Worm (Caenorhabditis elegans) whole organism, L1 larva: ENCODE measurements around the gene aexr-2.

Source experiments
- C16A3.4 ChIP-seq: fragments of 150-350 bp; optimal IDR thresholded peaks from 2 replicates; lab custom pipeline; 2014; ENCODE audit warnings: missing biosample characterization, missing genetic modification characterization
- aly-2 ChIP-seq: fragments of 150-350 bp; optimal IDR thresholded peaks from 2 replicates; lab custom pipeline; 2014; ENCODE audit warnings: missing biosample characterization, missing genetic modification characterization
- ceh-63 ChIP-seq: fragments of 200-800 bp; sonication (Bioruptor generic); optimal IDR thresholded peaks from 2 replicates; lab custom pipeline; 2018; ENCODE audit warnings: mild to moderate bottlenecking, missing genetic modification characterization, missing compliant biosample characterization
- ceh-88 ChIP-seq: fragments of 200-800 bp; sonication (Bioruptor generic); IDR thresholded peaks from 2 replicates; pipeline ENCODE4 v1.3.6; 2022; ENCODE audit warnings: missing genetic modification characterization, missing compliant biosample characterization
- ces-1 ChIP-seq: fragments of 150-350 bp; optimal IDR thresholded peaks from 2 replicates; lab custom pipeline; 2014; ENCODE audit warnings: missing biosample characterization, missing genetic modification reagents, missing genetic modification characterization
- dsc-1 ChIP-seq: sonication (generic microtip); optimal IDR thresholded peaks from 2 replicates; lab custom pipeline; 2016; ENCODE audit warnings: mild to moderate bottlenecking, missing genetic modification characterization, missing compliant biosample characterization
- efl-1 ChIP-seq, 4 experiments: fragments of 150-350 bp; optimal IDR thresholded peaks in 3 of 4; peaks in 1 of 4; 1 replicate in 1 of 4; 2 replicates in 3 of 4; lab custom pipeline; 2014; ENCODE audit warnings: missing biosample characterization in 2 of 4, missing genetic modification characterization in 2 of 4, missing genetic modification reagents in 2 of 4
- efl-3 ChIP-seq: fragments of 200-800 bp; sonication (Bioruptor generic); optimal IDR thresholded peaks from 2 replicates; lab custom pipeline; 2018; ENCODE audit warnings: mild to moderate bottlenecking, missing genetic modification characterization, missing compliant biosample characterization
- fkh-10 ChIP-seq: sonication (generic microtip); optimal IDR thresholded peaks from 2 replicates; lab custom pipeline; 2017; ENCODE audit warnings: missing biosample characterization, missing genetic modification reagents, missing genetic modification characterization
- fkh-4 ChIP-seq: sonication (generic microtip); optimal IDR thresholded peaks from 2 replicates; lab custom pipeline; 2016; ENCODE audit warnings: missing compliant biosample characterization, missing genetic modification characterization, borderline replicate concordance
- grh-1 ChIP-seq: fragments of 200-800 bp; sonication (Bioruptor generic); IDR thresholded peaks from 2 replicates; pipeline ENCODE4 v1.3.6; 2022; ENCODE audit warnings: missing genetic modification reagents, missing genetic modification characterization, missing compliant biosample characterization
- hlh-17 ChIP-seq: fragments of 200-800 bp; sonication (Bioruptor generic); optimal IDR thresholded peaks from 2 replicates; lab custom pipeline; 2018; ENCODE audit warnings: missing genetic modification characterization, mild to moderate bottlenecking, missing compliant biosample characterization, moderate library complexity, borderline replicate concordance
- hlh-4 ChIP-seq: sonication (generic microtip); optimal IDR thresholded peaks from 2 replicates; lab custom pipeline; 2016; ENCODE audit warnings: mild to moderate bottlenecking, missing genetic modification characterization, missing compliant biosample characterization
- hpl-2 ChIP-seq: fragments of 150-350 bp; optimal IDR thresholded peaks from 2 replicates; lab custom pipeline; 2014; ENCODE audit warnings: missing biosample characterization, missing genetic modification reagents, missing genetic modification characterization
- irx-1 ChIP-seq: sonication (generic microtip); optimal IDR thresholded peaks from 2 replicates; lab custom pipeline; 2016; ENCODE audit warnings: missing genetic modification characterization, missing compliant biosample characterization
- jun-1 ChIP-seq: fragments of 150-350 bp; optimal IDR thresholded peaks from 2 replicates; lab custom pipeline; 2014; ENCODE audit warnings: missing biosample characterization, missing genetic modification reagents, missing genetic modification characterization
- lin-14 ChIP-seq: fragments of 200-800 bp; sonication (Bioruptor generic); optimal IDR thresholded peaks from 2 replicates; lab custom pipeline; 2018; ENCODE audit warnings: mild to moderate bottlenecking, missing genetic modification characterization, moderate library complexity, missing compliant biosample characterization
- lin-39 ChIP-seq: fragments of 150-350 bp; optimal IDR thresholded peaks from 2 replicates; lab custom pipeline; 2014; ENCODE audit warnings: missing biosample characterization, missing genetic modification reagents, missing genetic modification characterization
- lir-3 ChIP-seq: sonication (generic microtip); optimal IDR thresholded peaks from 2 replicates; lab custom pipeline; 2016; ENCODE audit warnings: mild to moderate bottlenecking, missing genetic modification characterization, moderate library complexity, missing compliant biosample characterization; ENCODE audit not compliant: poor library complexity
- lsy-2 ChIP-seq, 2 experiments: fragments of 150-350 bp; optimal IDR thresholded peaks; 2 replicates each; lab custom pipeline; 2014; ENCODE audit warnings: missing biosample characterization in 2 of 2, missing genetic modification characterization in 2 of 2
- mab-9 ChIP-seq: fragments of 200-800 bp; sonication (Bioruptor generic); IDR thresholded peaks from 2 replicates; pipeline ENCODE4 v1.3.6; 2022; ENCODE audit warnings: missing genetic modification reagents, missing genetic modification characterization, missing compliant biosample characterization
- mdl-1 ChIP-seq, 2 experiments: fragments of 150-350 bp; optimal IDR thresholded peaks; 2 replicates each; lab custom pipeline; 2014 to 2017; ENCODE audit warnings: missing biosample characterization in 2 of 2, missing genetic modification characterization in 2 of 2, inconsistent platforms in 1 of 2
- mef-2 ChIP-seq: fragments of 150-350 bp; optimal IDR thresholded peaks from 2 replicates; lab custom pipeline; 2014; ENCODE audit warnings: missing biosample characterization, missing genetic modification characterization
- mep-1 ChIP-seq: fragments of 150-350 bp; optimal IDR thresholded peaks from 2 replicates; lab custom pipeline; 2014; ENCODE audit warnings: missing biosample characterization, missing genetic modification characterization
- nhr-11 ChIP-seq: fragments of 150-350 bp; optimal IDR thresholded peaks from 2 replicates; lab custom pipeline; 2014; ENCODE audit warnings: missing biosample characterization, missing genetic modification characterization
- nhr-19 ChIP-seq: fragments of 200-800 bp; sonication (Bioruptor generic); conservative IDR thresholded peaks from 2 replicates; pipeline ENCODE4 v1.3.6; 2022; ENCODE audit warnings: missing genetic modification characterization, missing compliant biosample characterization
- nhr-47 ChIP-seq: sonication (generic microtip); optimal IDR thresholded peaks from 2 replicates; lab custom pipeline; 2016; ENCODE audit warnings: mild to moderate bottlenecking, missing genetic modification characterization, moderate library complexity, missing compliant biosample characterization
- nhr-71 ChIP-seq: sonication (generic microtip); optimal IDR thresholded peaks from 2 replicates; lab custom pipeline; 2016; ENCODE audit warnings: mild to moderate bottlenecking, missing genetic modification characterization, moderate library complexity, missing compliant biosample characterization
- nhr-76 ChIP-seq: sonication (generic microtip); optimal IDR thresholded peaks from 2 replicates; lab custom pipeline; 2017; ENCODE audit warnings: missing biosample characterization, missing genetic modification characterization
- nhr-77 ChIP-seq: fragments of 150-350 bp; optimal IDR thresholded peaks from 2 replicates; lab custom pipeline; 2014; ENCODE audit warnings: missing biosample characterization, missing genetic modification characterization
- nhr-85 ChIP-seq: sonication (generic microtip); peaks from one replicate; lab custom pipeline; 2016; ENCODE audit warnings: missing genetic modification characterization, inconsistent platforms, missing compliant biosample characterization
- pag-3 ChIP-seq: sonication (generic microtip); optimal IDR thresholded peaks from 2 replicates; lab custom pipeline; 2017; ENCODE audit warnings: missing genetic modification characterization, mild to moderate bottlenecking, missing compliant biosample characterization, antibody characterized with exemption, borderline replicate concordance; ENCODE audit not compliant: insufficient read depth
- rnt-1 ChIP-seq: sonication (generic microtip); optimal IDR thresholded peaks from 2 replicates; lab custom pipeline; 2016; ENCODE audit warnings: mild to moderate bottlenecking, missing genetic modification characterization, moderate library complexity, missing compliant biosample characterization
- snu-23 ChIP-seq: sonication (generic microtip); optimal IDR thresholded peaks from 2 replicates; lab custom pipeline; 2016; ENCODE audit warnings: missing genetic modification characterization, missing compliant biosample characterization
- sptf-1 ChIP-seq: fragments of 150-350 bp; optimal IDR thresholded peaks from 2 replicates; lab custom pipeline; 2014; ENCODE audit warnings: missing biosample characterization, missing genetic modification characterization
- sup-37 ChIP-seq: fragments of 200-800 bp; sonication (Bioruptor generic); optimal IDR thresholded peaks from 2 replicates; lab custom pipeline; 2018; ENCODE audit warnings: mild to moderate bottlenecking, missing genetic modification characterization, missing compliant biosample characterization
- swsn-7 ChIP-seq: sonication (generic microtip); optimal IDR thresholded peaks from 2 replicates; lab custom pipeline; 2016; ENCODE audit warnings: missing genetic modification characterization, missing compliant biosample characterization
- tbx-2 ChIP-seq: sonication (generic microtip); optimal IDR thresholded peaks from 2 replicates; lab custom pipeline; 2016; ENCODE audit warnings: missing genetic modification characterization, missing compliant biosample characterization
- tlp-1 ChIP-seq: fragments of 150-350 bp; optimal IDR thresholded peaks from 2 replicates; lab custom pipeline; 2014; ENCODE audit warnings: missing biosample characterization, missing genetic modification characterization
- unc-130 ChIP-seq: fragments of 150-350 bp; optimal IDR thresholded peaks from 2 replicates; lab custom pipeline; 2017; ENCODE audit warnings: missing biosample characterization, missing genetic modification characterization, inconsistent platforms
- unc-62 ChIP-seq: fragments of 150-350 bp; optimal IDR thresholded peaks from 2 replicates; lab custom pipeline; 2014; ENCODE audit warnings: missing biosample characterization, missing genetic modification reagents, missing genetic modification characterization
- unc-86 ChIP-seq: sonication (generic microtip); optimal IDR thresholded peaks from 2 replicates; lab custom pipeline; 2016; ENCODE audit warnings: missing genetic modification characterization, missing compliant biosample characterization
- unc-98 ChIP-seq: fragments of 200-800 bp; sonication (Bioruptor generic); IDR thresholded peaks from 2 replicates; pipeline ENCODE4 v1.3.6; 2022; ENCODE audit warnings: missing genetic modification characterization, missing compliant biosample characterization
- xbp-1 ChIP-seq: sonication (generic microtip); optimal IDR thresholded peaks from 2 replicates; lab custom pipeline; 2016; ENCODE audit warnings: missing genetic modification characterization, missing compliant biosample characterization
- ztf-4 ChIP-seq: fragments of 150-350 bp; optimal IDR thresholded peaks from 2 replicates; lab custom pipeline; 2014; ENCODE audit warnings: missing biosample characterization, missing genetic modification characterization

Gene aexr-2

DNA sequence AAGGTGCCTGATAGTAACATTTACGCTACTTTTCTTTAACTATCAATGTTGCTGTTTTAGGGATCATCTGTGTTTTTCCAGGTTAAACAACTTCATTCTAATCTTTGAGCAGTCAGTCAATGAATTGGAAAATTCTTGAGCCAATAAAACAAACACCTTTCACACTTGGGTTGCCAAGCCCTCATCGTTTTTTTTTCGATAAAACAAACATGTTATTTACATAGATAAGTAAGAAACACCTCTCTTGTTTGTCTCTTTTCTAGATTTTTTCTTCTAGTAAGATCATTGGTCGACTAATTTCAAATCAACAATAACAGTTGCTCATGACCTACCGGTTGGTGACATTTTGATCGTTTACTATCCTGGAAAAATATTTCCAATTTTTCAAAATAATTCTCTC, 29.4 kb downstream of the aexr-2 start:
- TF ChIP-seq mab-9 (no peak), sptf-1 (tag; lab: Kevin White, UChicago) (no peak), ceh-88 (GFP tag; lab: Robert Waterston, UW) (no peak), jun-1 (tag; lab: Kevin White, UChicago) (no peak), snu-23 (no peak), mef-2 (tag; lab: Kevin White, UChicago) (no peak), dsc-1 (tag; lab: Kevin White, UChicago) (no peak), nhr-77 (tag; lab: Kevin White, UChicago) (no peak), grh-1 (no peak), nhr-11 (no peak), efl-3 (GFP tag; lab: Kevin White, UChicago) (no peak), mdl-1 (tag; optimal IDR thresholded peaks at IDR 0.05; lab: Kevin White, UChicago) (no peak), ceh-63 (no peak)

DNA sequence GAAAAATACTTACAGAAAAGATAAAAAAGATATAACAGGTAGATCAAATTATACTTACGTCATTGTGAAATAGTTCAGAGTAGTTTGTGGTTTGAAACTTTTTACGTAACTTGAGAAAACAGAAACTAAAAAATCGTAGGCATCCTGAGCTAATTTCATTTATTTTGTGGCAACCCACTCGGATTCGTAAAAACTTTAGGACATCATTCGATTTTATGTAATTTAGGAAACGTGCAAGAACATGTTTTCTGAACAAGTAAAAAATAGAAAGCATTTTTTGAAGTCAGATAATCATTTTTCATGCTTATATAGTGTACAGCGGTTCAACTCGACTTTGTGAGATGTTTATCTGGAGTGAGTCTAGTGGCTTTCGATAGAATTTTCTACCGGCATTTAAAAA, 32.6 kb downstream of the aexr-2 start, which contains the start of gene hic-1:
Gene hic-1, minus strand, starts transcription at position 101 of the 400 bp plus-strand sequence.
- TF ChIP-seq hlh-17 (GFP tag; lab: Kevin White, UChicago) (no peak), lin-14 (GFP tag; lab: Kevin White, UChicago) (peak; percentile 27)

DNA sequence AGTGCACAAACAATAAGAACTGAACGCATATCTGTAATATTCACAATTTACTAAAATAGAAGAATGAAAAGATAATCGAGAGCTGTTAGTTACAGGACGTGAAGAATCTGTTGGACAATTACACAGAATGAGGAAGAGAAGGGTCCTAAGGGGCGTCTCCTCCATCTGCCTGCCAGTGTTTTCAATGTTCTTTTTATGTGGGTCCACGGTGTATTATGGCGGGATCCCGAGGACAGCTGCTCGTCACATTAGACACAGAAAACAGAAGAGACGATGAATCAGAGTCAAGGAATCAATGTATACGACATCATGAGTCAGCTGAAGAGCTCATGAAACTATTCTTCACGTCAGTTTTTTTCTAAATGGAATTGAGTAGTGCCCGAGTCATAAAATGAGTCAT, 34.2 kb downstream of the aexr-2 start, which contains the start of gene ttr-6:
Gene ttr-6, minus strand, starts transcription at position 33 of the 400 bp plus-strand sequence.
- no peak for TF ChIP-seq efl-1 (optimal IDR thresholded peaks at IDR 0.05; lab: Kevin White, UChicago)
- peak in 1 of 2 experiments; percentile 31 for TF ChIP-seq efl-1 (GFP tag; optimal IDR thresholded peaks at IDR 0.05 in 1 of 2; lab: Kevin White, UChicago)
- TF ChIP-seq snu-23: peak; percentile 2
- TF ChIP-seq hlh-4 (tag; lab: Kevin White, UChicago): no peak
- TF ChIP-seq lin-14 (GFP tag; lab: Kevin White, UChicago): peak; percentile 53
- no peak for TF ChIP-seq fkh-4 (tag; lab: Kevin White, UChicago)
- TF ChIP-seq nhr-19 (GFP tag; lab: Robert Waterston, UW): peak; percentile 23; the same call in 1 of the 2 replicates
- TF ChIP-seq nhr-71 (tag; lab: Kevin White, UChicago): peak; percentile 42
- peak; percentile 69 for TF ChIP-seq rnt-1 (tag; lab: Kevin White, UChicago)
- peak; percentile 34 for TF ChIP-seq pag-3 (tag; lab: Kevin White, UChicago)
- TF ChIP-seq mef-2 (tag; lab: Kevin White, UChicago): no peak

DNA sequence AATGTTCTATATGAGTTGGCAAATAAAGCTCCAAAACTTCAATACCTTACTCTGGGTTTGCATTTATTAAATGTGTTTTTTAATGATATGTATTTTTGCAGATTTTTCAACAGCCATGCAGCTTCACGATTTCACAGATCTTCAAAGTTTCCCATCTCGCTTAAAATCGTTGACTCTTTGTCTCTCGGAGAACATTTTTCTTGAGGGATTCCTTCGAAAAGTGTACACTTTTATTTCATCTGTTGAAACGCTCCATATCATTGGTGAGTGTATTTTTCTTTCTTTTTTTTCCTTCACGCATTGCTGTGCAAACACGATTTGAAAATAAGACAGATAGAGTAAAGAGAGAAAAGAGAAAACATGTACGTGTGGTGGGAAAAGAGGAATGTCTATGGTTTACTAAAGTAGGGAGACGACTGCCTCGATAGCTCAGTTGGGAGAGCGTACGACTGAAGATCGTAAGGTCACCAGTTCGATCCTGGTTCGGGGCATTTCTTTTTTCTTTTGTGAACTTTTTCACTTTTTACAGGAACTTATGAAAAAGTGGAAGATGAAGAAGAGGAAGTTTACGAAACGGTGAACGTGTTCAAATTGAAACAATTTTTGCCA, 38.1 kb downstream of the aexr-2 start:
- TF ChIP-seq mep-1 (tag; lab: Kevin White, UChicago): peak; percentile 70
- TF ChIP-seq swsn-7 (tag; lab: Kevin White, UChicago): peak; percentile 76
- TF ChIP-seq efl-1 (optimal IDR thresholded peaks at IDR 0.05; lab: Kevin White, UChicago): peak; percentile 3 to 21
- TF ChIP-seq efl-1 (GFP tag; optimal IDR thresholded peaks at IDR 0.05 in 1 of 2; lab: Kevin White, UChicago): peak in 1 of 2 experiments; percentile 6
- TF ChIP-seq tlp-1 (tag; lab: Kevin White, UChicago): no peak
- TF ChIP-seq fkh-10 (GFP tag; lab: Kevin White, UChicago): peak; percentile 25
- peak; percentile 25 for TF ChIP-seq sup-37 (GFP tag; lab: Kevin White, UChicago)
- peak; percentile 82 for TF ChIP-seq aly-2
- peak; percentile 43 for TF ChIP-seq unc-86
- peak; percentile 33 to 67 for TF ChIP-seq lsy-2 (tag; optimal IDR thresholded peaks at IDR 0.05; lab: Kevin White, UChicago)
- peak; percentile 77 for TF ChIP-seq nhr-85 (tag; lab: Kevin White, UChicago)
- no peak for TF ChIP-seq ces-1 (GFP tag; lab: Kevin White, UChicago)
- TF ChIP-seq unc-130 (tag; lab: Kevin White, UChicago): peak; percentile 13
- peak; percentile 30 for TF ChIP-seq lir-3 (tag; lab: Kevin White, UChicago)
- TF ChIP-seq hpl-2 (GFP tag; lab: Kevin White, UChicago): peak; percentile 14
- no peak for TF ChIP-seq unc-98 (GFP tag; lab: Robert Waterston, UW)
- peak; percentile 71 for TF ChIP-seq C16A3.4 (tag; lab: Kevin White, UChicago)
- TF ChIP-seq snu-23: peak; percentile 85
- TF ChIP-seq rnt-1 (tag; lab: Kevin White, UChicago): peak; percentile 64
- TF ChIP-seq lin-39 (tag; lab: Kevin White, UChicago): no peak
- TF ChIP-seq irx-1 (tag; lab: Kevin White, UChicago): peak; percentile 58
- TF ChIP-seq ztf-4 (tag; lab: Kevin White, UChicago): peak; percentile 9
- TF ChIP-seq unc-62: no peak
- peak; percentile 83 for TF ChIP-seq xbp-1
- TF ChIP-seq nhr-19 (GFP tag; lab: Robert Waterston, UW): peak; percentile 76
- peak; percentile 77 for TF ChIP-seq nhr-47 (tag; lab: Kevin White, UChicago)
- TF ChIP-seq nhr-76 (tag; lab: Kevin White, UChicago): no peak
- peak; percentile 67 for TF ChIP-seq tbx-2
